Worm (Caenorhabditis elegans) whole organism, L3 larva: ENCODE results near the gene C27H5.12.

Source experiments
- R02D3.7 ChIP-seq: fragments of 150-350 bp; optimal IDR thresholded peaks from 2 replicates; lab custom pipeline; 2014; ENCODE audit warnings: missing biosample characterization, missing genetic modification characterization
- ZK546.5 ChIP-seq: sonication (generic microtip); optimal IDR thresholded peaks from 2 replicates; lab custom pipeline; 2017; ENCODE audit warnings: missing biosample characterization, missing genetic modification characterization
- aly-2 ChIP-seq: fragments of 150-350 bp; optimal IDR thresholded peaks from 2 replicates; lab custom pipeline; 2014; ENCODE audit warnings: missing biosample characterization, missing genetic modification characterization
- ama-1 ChIP-seq: fragments of 150-350 bp; optimal IDR thresholded peaks from 2 replicates; lab custom pipeline; 2018
- ceh-16 ChIP-seq: sonication (generic microtip); optimal IDR thresholded peaks from 2 replicates; lab custom pipeline; 2017; ENCODE audit warnings: missing biosample characterization, missing genetic modification characterization
- ceh-28 ChIP-seq: fragments of 150-350 bp; optimal IDR thresholded peaks from 2 replicates; lab custom pipeline; 2014; ENCODE audit warnings: missing biosample characterization, missing genetic modification reagents, missing genetic modification characterization
- ceh-9 ChIP-seq: sonication (generic microtip); optimal IDR thresholded peaks from 2 replicates; lab custom pipeline; 2018; ENCODE audit warnings: missing biosample characterization, missing genetic modification characterization
- daf-12 ChIP-seq: fragments of 150-350 bp; optimal IDR thresholded peaks from 2 replicates; lab custom pipeline; 2014; ENCODE audit warnings: missing biosample characterization, missing genetic modification reagents, missing genetic modification characterization
- egl-27 ChIP-seq: sonication (generic microtip); optimal IDR thresholded peaks from 4 replicates; lab custom pipeline; 2017; ENCODE audit warnings: missing biosample characterization, missing genetic modification reagents, missing genetic modification characterization
- egl-5 ChIP-seq: fragments of 150-350 bp; optimal IDR thresholded peaks from 2 replicates; lab custom pipeline; 2017; ENCODE audit warnings: missing biosample characterization, missing genetic modification reagents, missing genetic modification characterization, inconsistent platforms
- elt-1 ChIP-seq: fragments of 150-350 bp; optimal IDR thresholded peaks from 2 replicates; lab custom pipeline; 2014; ENCODE audit warnings: missing biosample characterization, missing genetic modification characterization
- elt-2 ChIP-seq: sonication (generic microtip); optimal IDR thresholded peaks from 2 replicates; lab custom pipeline; 2016; ENCODE audit warnings: missing genetic modification reagents, mild to moderate bottlenecking, missing genetic modification characterization, missing compliant biosample characterization
- elt-3 ChIP-seq, 3 experiments: fragments of 150-350 bp in 1 of 3; sonication (generic microtip) in 2 of 3; optimal IDR thresholded peaks; 2 replicates in 2 of 3; 4 replicates in 1 of 3; lab custom pipeline; 2014 to 2017; ENCODE audit warnings: missing biosample characterization in 3 of 3, missing genetic modification characterization in 3 of 3
- eor-1 ChIP-seq, 2 experiments: fragments of 150-350 bp; optimal IDR thresholded peaks; 2 replicates each; lab custom pipeline; 2014 to 2018; ENCODE audit warnings: missing biosample characterization in 2 of 2, missing genetic modification characterization in 2 of 2
- fkh-10 ChIP-seq: sonication (generic microtip); optimal IDR thresholded peaks from 2 replicates; lab custom pipeline; 2017; ENCODE audit warnings: missing biosample characterization, missing genetic modification reagents, missing genetic modification characterization
- fos-1 ChIP-seq: fragments of 150-350 bp; optimal IDR thresholded peaks from 2 replicates; lab custom pipeline; 2014; ENCODE audit warnings: missing biosample characterization, missing genetic modification characterization
- hmg-11 ChIP-seq: sonication (generic microtip); optimal IDR thresholded peaks from 2 replicates; lab custom pipeline; 2016; ENCODE audit warnings: missing genetic modification characterization, missing compliant biosample characterization
- jun-1 ChIP-seq: fragments of 150-350 bp; optimal IDR thresholded peaks from 2 replicates; lab custom pipeline; 2014; ENCODE audit warnings: missing biosample characterization, missing genetic modification reagents, missing genetic modification characterization
- lin-15B ChIP-seq: fragments of 150-350 bp; optimal IDR thresholded peaks from 2 replicates; lab custom pipeline; 2014; ENCODE audit warnings: missing biosample characterization, missing genetic modification characterization
- lin-39 ChIP-seq: fragments of 150-350 bp; optimal IDR thresholded peaks from 2 replicates; lab custom pipeline; 2018; ENCODE audit warnings: missing biosample characterization, missing genetic modification reagents, missing genetic modification characterization
- lsy-12 ChIP-seq: sonication (generic microtip); optimal IDR thresholded peaks from 2 replicates; lab custom pipeline; 2016; ENCODE audit warnings: mild to moderate bottlenecking, missing genetic modification characterization, missing compliant biosample characterization
- mdl-1 ChIP-seq: fragments of 150-350 bp; optimal IDR thresholded peaks from 2 replicates; lab custom pipeline; 2014; ENCODE audit warnings: missing biosample characterization, missing genetic modification characterization
- mml-1 ChIP-seq: fragments of 150-350 bp; sonication (generic microtip); optimal IDR thresholded peaks from 3 replicates; lab custom pipeline; 2014; ENCODE audit warnings: missing biosample characterization, missing genetic modification characterization
- nfya-1 ChIP-seq: sonication (generic microtip); optimal IDR thresholded peaks from 2 replicates; lab custom pipeline; 2017; ENCODE audit warnings: missing genetic modification characterization, mild to moderate bottlenecking, missing compliant biosample characterization, antibody characterized with exemption, moderate library complexity; ENCODE audit not compliant: insufficient read depth
- nhr-11 ChIP-seq: fragments of 150-350 bp; optimal IDR thresholded peaks from 2 replicates; lab custom pipeline; 2014; ENCODE audit warnings: missing biosample characterization, missing genetic modification characterization
- nhr-12 ChIP-seq: fragments of 150-350 bp; optimal IDR thresholded peaks from 2 replicates; lab custom pipeline; 2014; ENCODE audit warnings: missing biosample characterization, missing genetic modification characterization
- nhr-23 ChIP-seq: fragments of 150-350 bp; optimal IDR thresholded peaks from 2 replicates; lab custom pipeline; 2014; ENCODE audit warnings: missing biosample characterization, missing genetic modification reagents, missing genetic modification characterization
- nhr-237 ChIP-seq: fragments of 150-350 bp; optimal IDR thresholded peaks from 2 replicates; lab custom pipeline; 2014; ENCODE audit warnings: missing biosample characterization, missing genetic modification characterization
- nhr-25 ChIP-seq: sonication (generic microtip); optimal IDR thresholded peaks from 2 replicates; lab custom pipeline; 2017; ENCODE audit warnings: missing biosample characterization, missing genetic modification characterization
- nhr-28 ChIP-seq: fragments of 150-350 bp; optimal IDR thresholded peaks from 2 replicates; lab custom pipeline; 2014; ENCODE audit warnings: missing biosample characterization, missing genetic modification characterization
- nhr-43 ChIP-seq: sonication (generic microtip); optimal IDR thresholded peaks from 2 replicates; lab custom pipeline; 2016; ENCODE audit warnings: mild to moderate bottlenecking, missing genetic modification characterization, missing compliant biosample characterization; ENCODE audit not compliant: poor library complexity, severe bottlenecking
- nhr-67 ChIP-seq: fragments of 150-350 bp; optimal IDR thresholded peaks from 2 replicates; lab custom pipeline; 2014; ENCODE audit warnings: missing biosample characterization, missing genetic modification characterization
- nhr-76 ChIP-seq: fragments of 150-350 bp; sonication (generic microtip); optimal IDR thresholded peaks from 5 replicates; lab custom pipeline; 2014; ENCODE audit warnings: missing biosample characterization, missing genetic modification characterization
- nhr-77 ChIP-seq: fragments of 150-350 bp; optimal IDR thresholded peaks from 2 replicates; lab custom pipeline; 2014; ENCODE audit warnings: missing biosample characterization, missing genetic modification characterization
- pha-4 ChIP-seq: fragments of 150-350 bp; optimal IDR thresholded peaks from 2 replicates; lab custom pipeline; 2014; ENCODE audit warnings: missing biosample characterization, missing genetic modification reagents, missing genetic modification characterization
- sea-2 ChIP-seq: fragments of 150-350 bp; sonication (generic microtip); optimal IDR thresholded peaks from 4 replicates; lab custom pipeline; 2014; ENCODE audit warnings: missing biosample characterization, missing genetic modification reagents, missing genetic modification characterization
- skn-1 ChIP-seq: fragments of 150-350 bp; optimal IDR thresholded peaks from 2 replicates; lab custom pipeline; 2014; ENCODE audit warnings: missing biosample characterization, missing genetic modification characterization
- snpc-4 ChIP-seq: fragments of 150-350 bp; optimal IDR thresholded peaks from 2 replicates; lab custom pipeline; 2014; ENCODE audit warnings: missing biosample characterization, missing genetic modification characterization
- tbx-2 ChIP-seq: sonication (generic microtip); optimal IDR thresholded peaks from 2 replicates; lab custom pipeline; 2016; ENCODE audit warnings: mild to moderate bottlenecking, missing genetic modification characterization, missing compliant biosample characterization
- unc-39 ChIP-seq: sonication (generic microtip); optimal IDR thresholded peaks from 4 replicates; lab custom pipeline; 2017; ENCODE audit warnings: missing biosample characterization, missing genetic modification characterization
- unc-62 ChIP-seq: fragments of 150-350 bp; sonication (generic microtip); optimal IDR thresholded peaks from 4 replicates; lab custom pipeline; 2014; ENCODE audit warnings: missing biosample characterization, missing genetic modification reagents, missing genetic modification characterization
- zag-1 ChIP-seq: fragments of 150-350 bp; optimal IDR thresholded peaks from 2 replicates; lab custom pipeline; 2014; ENCODE audit warnings: missing biosample characterization, missing genetic modification characterization
- ztf-11 ChIP-seq: fragments of 150-350 bp; optimal IDR thresholded peaks from 2 replicates; lab custom pipeline; 2014; ENCODE audit warnings: missing biosample characterization, missing genetic modification characterization
- ztf-4 ChIP-seq: fragments of 150-350 bp; optimal IDR thresholded peaks from 2 replicates; lab custom pipeline; 2014; ENCODE audit warnings: missing biosample characterization, missing genetic modification characterization

Gene C27H5.12

DNA sequence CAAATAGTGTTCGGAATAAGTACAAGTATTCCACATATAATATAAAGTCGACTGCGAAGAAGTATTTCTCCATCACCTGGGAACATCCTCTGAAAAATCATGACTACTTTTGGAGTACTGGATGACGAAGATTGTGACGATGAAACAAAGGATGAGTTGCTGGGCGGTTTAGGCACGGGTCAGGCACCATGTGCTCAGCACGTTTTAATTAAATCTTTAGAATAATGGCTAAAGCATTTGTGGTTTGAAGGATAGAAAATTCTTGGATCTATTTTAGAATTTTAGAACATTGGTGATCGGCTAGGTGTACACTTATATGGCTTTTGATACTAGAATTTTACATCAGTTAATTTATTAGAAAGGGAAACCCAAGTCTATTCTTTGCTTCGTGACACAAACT, 25.7 kb upstream of the C27H5.12 start, which contains the start of gene C27H5.6:
Gene C27H5.6 (minus strand): TSS at position 101 of the 400 bp plus-strand sequence.
- TF ChIP-seq nhr-11 (tag; lab: Kevin White, UChicago) (no peak), skn-1 (tag; lab: Kevin White, UChicago) (no peak), ZK546.5 (tag; lab: Kevin White, UChicago) (no peak), pha-4 (tag; lab: Kevin White, UChicago) (no peak), fos-1 (tag; lab: Kevin White, UChicago) (no peak), aly-2 (tag; lab: Kevin White, UChicago) (no peak), nhr-67 (no peak), egl-5 (tag; lab: Kevin White, UChicago) (no peak), ama-1 (lab: Kevin White, UChicago) (no peak), lsy-12 (tag; lab: Kevin White, UChicago) (no peak), hmg-11 (tag; lab: Kevin White, UChicago) (no peak), nhr-25 (tag; lab: Kevin White, UChicago) (no peak), elt-1 (no peak), ztf-11 (tag; lab: Kevin White, UChicago) (no peak), ceh-28 (tag; lab: Kevin White, UChicago) (no peak), tbx-2 (tag; lab: Kevin White, UChicago) (no peak)

DNA sequence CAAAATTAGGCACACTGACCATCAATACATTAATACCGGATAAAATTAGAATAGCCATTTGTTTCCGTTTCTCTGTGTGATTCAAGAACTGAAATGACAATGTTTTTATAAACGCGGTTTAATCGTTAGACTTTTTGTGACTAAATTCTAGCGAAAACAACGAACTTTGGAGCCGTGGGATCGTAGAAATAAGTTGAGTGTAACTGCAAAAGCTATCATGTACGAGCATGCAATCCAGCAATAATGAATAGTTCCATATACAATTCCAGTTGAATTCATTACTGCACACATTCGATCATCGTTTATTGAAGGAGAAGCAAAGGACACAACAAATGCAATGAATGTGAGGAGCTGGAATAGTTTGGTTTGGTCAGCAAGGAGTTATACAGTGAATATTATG, 24.7 kb upstream of the C27H5.12 start:
- TF ChIP-seq ceh-16 (tag; lab: Kevin White, UChicago) (no peak), jun-1 (tag; lab: Kevin White, UChicago) (no peak), unc-39 (tag; lab: Kevin White, UChicago) (no peak), pha-4 (tag; lab: Kevin White, UChicago) (no peak), nhr-237 (tag; lab: Kevin White, UChicago) (no peak), lin-39 (tag; lab: Kevin White, UChicago) (no peak), nhr-12 (tag; lab: Kevin White, UChicago) (no peak), egl-27 (tag; lab: Kevin White, UChicago) (no peak), tbx-2 (tag; lab: Kevin White, UChicago) (no peak), nhr-23 (tag; lab: Kevin White, UChicago) (no peak), sea-2 (GFP tag; lab: Kevin White, UChicago) (no peak), R02D3.7 (tag; lab: Kevin White, UChicago) (no peak), elt-2 (tag; lab: Kevin White, UChicago) (no peak), nhr-77 (tag; lab: Kevin White, UChicago) (no peak), skn-1 (tag; lab: Kevin White, UChicago) (no peak), ceh-9 (tag; lab: Kevin White, UChicago) (no peak), nhr-25 (tag; lab: Kevin White, UChicago) (no peak)

DNA sequence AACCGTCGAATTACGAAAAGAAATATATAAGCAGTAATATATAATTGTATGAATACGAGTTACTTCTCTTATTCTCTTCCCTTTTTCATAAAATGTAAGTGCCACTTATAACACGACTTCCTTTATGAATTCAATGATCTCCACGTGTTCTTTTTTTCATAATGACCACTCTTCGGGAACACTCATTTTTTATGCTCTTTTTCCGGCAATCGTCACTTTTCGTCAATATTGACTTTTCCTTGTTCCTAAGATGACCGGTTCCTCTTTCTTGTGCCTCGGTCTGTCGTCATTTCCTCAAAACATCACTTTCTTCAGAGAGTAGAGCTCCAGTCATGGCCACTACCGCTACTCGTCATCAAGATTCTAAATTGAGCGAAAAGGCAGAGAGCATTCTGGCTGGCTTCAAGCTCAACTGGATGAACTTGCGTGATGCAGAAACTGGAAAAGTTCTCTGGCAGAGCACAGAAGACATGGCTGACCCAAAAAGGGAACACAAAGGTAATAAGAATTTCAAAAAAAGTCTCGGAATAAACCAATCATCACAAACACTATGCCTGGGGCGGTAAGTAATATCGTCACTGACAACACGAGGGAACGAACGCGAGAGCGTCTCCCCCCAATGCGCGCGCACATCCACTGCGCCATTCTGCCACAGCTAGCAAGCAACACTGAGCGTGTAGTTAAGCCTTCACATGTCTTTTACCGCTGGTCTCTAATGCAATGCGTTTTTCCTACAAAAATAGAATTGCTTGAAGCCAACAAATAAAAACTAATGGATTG, 22.3 kb upstream of the C27H5.12 start, which contains the start of gene pdl-1:
Gene pdl-1 (plus strand): TSS at position 309 of the 780 bp plus-strand sequence.
- no peak for TF ChIP-seq nhr-23 (tag; lab: Kevin White, UChicago)
- no peak for TF ChIP-seq mdl-1 (tag; lab: Kevin White, UChicago)
- no peak for TF ChIP-seq unc-62 (GFP tag; lab: Kevin White, UChicago)
- no peak for TF ChIP-seq unc-39 (tag; lab: Kevin White, UChicago)
- peak; percentile 69 for TF ChIP-seq ama-1 (lab: Kevin White, UChicago)
- no peak for TF ChIP-seq eor-1 (tag; optimal IDR thresholded peaks at IDR 0.05; lab: Kevin White, UChicago)
- TF ChIP-seq nhr-77 (tag; lab: Kevin White, UChicago) = peak; percentile 27
- no peak for TF ChIP-seq lsy-12 (tag; lab: Kevin White, UChicago)
- no peak for TF ChIP-seq mml-1 (tag; lab: Kevin White, UChicago)
- peak; percentile 68 for TF ChIP-seq lin-39 (tag; lab: Kevin White, UChicago)
- TF ChIP-seq aly-2 (tag; lab: Kevin White, UChicago) = no peak
- no peak for TF ChIP-seq ceh-9 (tag; lab: Kevin White, UChicago)
- no peak for TF ChIP-seq fkh-10
- TF ChIP-seq egl-27 (tag; lab: Kevin White, UChicago) = no peak
- no peak for TF ChIP-seq fos-1 (tag; lab: Kevin White, UChicago)
- TF ChIP-seq sea-2 (GFP tag; lab: Kevin White, UChicago) = no peak
- peak; percentile 60 for TF ChIP-seq snpc-4 (tag; lab: Kevin White, UChicago)
- TF ChIP-seq ztf-11 (tag; lab: Kevin White, UChicago) = no peak
- TF ChIP-seq zag-1 = no peak
- no peak for TF ChIP-seq nhr-76 (tag; lab: Kevin White, UChicago)
- TF ChIP-seq elt-2 (tag; lab: Kevin White, UChicago) = peak; percentile 36
- peak; percentile 87 for TF ChIP-seq pha-4 (tag; lab: Kevin White, UChicago)
- no peak for TF ChIP-seq ceh-16 (tag; lab: Kevin White, UChicago)
- TF ChIP-seq R02D3.7 (tag; lab: Kevin White, UChicago) = peak; percentile 16
- TF ChIP-seq ZK546.5 (tag; lab: Kevin White, UChicago) = no peak
- TF ChIP-seq nfya-1 = peak; percentile 68
- TF ChIP-seq lin-15B = peak; percentile 14
- TF ChIP-seq nhr-28 (tag; lab: Kevin White, UChicago) = no peak
- TF ChIP-seq jun-1 (tag; lab: Kevin White, UChicago) = peak; percentile 15
- no peak for TF ChIP-seq nhr-12 (tag; lab: Kevin White, UChicago)
- no peak for TF ChIP-seq nhr-67
- no peak for TF ChIP-seq ceh-28 (tag; lab: Kevin White, UChicago)
- TF ChIP-seq nhr-43 (tag; lab: Kevin White, UChicago) = peak; percentile 75
- peak; percentile 72 for TF ChIP-seq ztf-4 (tag; lab: Kevin White, UChicago)
- no peak for TF ChIP-seq daf-12 (tag; lab: Kevin White, UChicago)
- peak; percentile 25 for TF ChIP-seq egl-5 (tag; lab: Kevin White, UChicago)
- no peak for TF ChIP-seq elt-3 (tag; optimal IDR thresholded peaks at IDR 0.05; lab: Kevin White, UChicago)
